Worm (Caenorhabditis elegans): ENCODE measurements around the gene F13H10.8.

DNA sequence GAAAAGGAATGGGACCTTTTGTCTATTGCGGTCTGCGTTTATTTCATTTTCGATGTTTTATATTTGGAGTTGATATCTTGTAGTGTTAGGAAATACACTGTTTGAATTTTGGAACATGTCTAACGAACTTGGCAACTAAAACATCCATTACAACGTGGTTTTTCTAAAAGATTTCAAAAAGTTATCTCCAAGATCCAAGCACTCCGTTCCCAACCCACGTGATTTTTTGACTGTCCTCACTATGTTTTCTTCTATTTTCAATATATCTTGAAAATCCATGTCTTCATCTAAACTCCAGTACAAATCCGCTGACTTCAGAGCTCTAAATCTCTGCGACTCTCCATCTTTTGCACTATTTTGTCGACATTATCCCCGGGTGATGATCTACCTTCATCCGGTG is 18.7 kb upstream of the F13H10.8 start, which contains the start of gene F13H10.9:
- TF ChIP-seq snpc-4 (tag; optimal IDR thresholded peaks at IDR 0.05) (no peak), pha-4 (tag; optimal IDR thresholded peaks at IDR 0.05) (no peak), ztf-11 (tag; optimal IDR thresholded peaks at IDR 0.05) (no peak), nhr-23 (tag; optimal IDR thresholded peaks at IDR 0.05) (no peak), ZK546.5 (tag; optimal IDR thresholded peaks at IDR 0.05) (no peak), fkh-10 (GFP tag; optimal IDR thresholded peaks at IDR 0.05) (no peak), ceh-82 (tag; optimal IDR thresholded peaks at IDR 0.05) (no peak), lin-39 (tag; optimal IDR thresholded peaks at IDR 0.05) (no peak), ama-1 (optimal IDR thresholded peaks at IDR 0.05) (no peak), unc-62 (GFP tag; optimal IDR thresholded peaks at IDR 0.05) (no peak), nhr-77 (tag; optimal IDR thresholded peaks at IDR 0.05) (no peak)
